Worm (Caenorhabditis elegans) whole organism, L1 larva: ENCODE measurements around the gene pak-1.
A peak's percentile ranks its signal among the peaks of the same experiment; 100 is the strongest.

ENCODE experiments used
- C16A3.4 ChIP-seq: fragments of 150-350 bp; optimal IDR thresholded peaks from 2 replicates; lab custom pipeline; 2014; ENCODE audit warnings: missing biosample characterization, missing genetic modification characterization
- C34B4.2 ChIP-seq: sonication (generic microtip); optimal IDR thresholded peaks from 2 replicates; lab custom pipeline; 2017; ENCODE audit warnings: mild to moderate bottlenecking, missing genetic modification characterization, missing compliant biosample characterization
- F16B12.6 ChIP-seq: fragments of 150-350 bp; optimal IDR thresholded peaks from 2 replicates; lab custom pipeline; 2014; ENCODE audit warnings: missing biosample characterization, missing genetic modification characterization
- aha-1 ChIP-seq: fragments of 150-350 bp; optimal IDR thresholded peaks from 2 replicates; lab custom pipeline; 2014; ENCODE audit warnings: missing biosample characterization, missing genetic modification characterization
- blmp-1 ChIP-seq: fragments of 150-350 bp; optimal IDR thresholded peaks from 2 replicates; lab custom pipeline; 2014; ENCODE audit warnings: missing biosample characterization, missing genetic modification characterization
- ceh-8 ChIP-seq: fragments of 200-800 bp; sonication (Bioruptor generic); optimal IDR thresholded peaks from 2 replicates; lab custom pipeline; 2018; ENCODE audit warnings: mild to moderate bottlenecking, missing genetic modification characterization, moderate library complexity, missing compliant biosample characterization
- ceh-90 ChIP-seq: sonication (generic microtip); optimal IDR thresholded peaks from 2 replicates; lab custom pipeline; 2016; ENCODE audit warnings: missing genetic modification characterization, missing compliant biosample characterization
- ces-1 ChIP-seq: fragments of 150-350 bp; optimal IDR thresholded peaks from 2 replicates; lab custom pipeline; 2014; ENCODE audit warnings: missing biosample characterization, missing genetic modification reagents, missing genetic modification characterization
- dpl-1 ChIP-seq, 3 experiments: fragments of 150-350 bp in 2 of 3; sonication (generic microtip) in 1 of 3; optimal IDR thresholded peaks; 2 replicates each; lab custom pipeline; 2014 to 2017; ENCODE audit warnings: missing biosample characterization in 3 of 3, missing genetic modification characterization in 3 of 3, missing genetic modification reagents in 3 of 3
- egl-27 ChIP-seq, 2 experiments: fragments of 150-350 bp in 1 of 2; sonication (generic microtip); optimal IDR thresholded peaks; 3 replicates each; lab custom pipeline; 2017 to 2018; ENCODE audit warnings: missing biosample characterization in 2 of 2, missing genetic modification characterization in 2 of 2, missing genetic modification reagents in 2 of 2
- elt-2 ChIP-seq: sonication (generic microtip); optimal IDR thresholded peaks from 2 replicates; lab custom pipeline; 2016; ENCODE audit warnings: missing genetic modification characterization, mild to moderate bottlenecking, inconsistent platforms, missing compliant biosample characterization, missing genetic modification reagents
- elt-3 ChIP-seq, 6 experiments: fragments of 150-350 bp in 1 of 6; sonication (generic microtip); optimal IDR thresholded peaks; 2 replicates each; lab custom pipeline; 2017 to 2018; ENCODE audit warnings: missing biosample characterization in 6 of 6, missing genetic modification characterization in 6 of 6, inconsistent platforms in 1 of 6
- ets-5 ChIP-seq: fragments of 200-800 bp; sonication (Bioruptor generic); IDR thresholded peaks from 2 replicates; pipeline ENCODE4 v1.3.6; 2022; ENCODE audit warnings: missing genetic modification characterization, missing compliant biosample characterization
- fkh-4 ChIP-seq: sonication (generic microtip); optimal IDR thresholded peaks from 2 replicates; lab custom pipeline; 2016; ENCODE audit warnings: missing compliant biosample characterization, missing genetic modification characterization, borderline replicate concordance
- fkh-8 ChIP-seq: sonication (generic microtip); optimal IDR thresholded peaks from 2 replicates; lab custom pipeline; 2016; ENCODE audit warnings: mild to moderate bottlenecking, missing genetic modification characterization, missing compliant biosample characterization
- grh-1 ChIP-seq: fragments of 200-800 bp; sonication (Bioruptor generic); IDR thresholded peaks from 2 replicates; pipeline ENCODE4 v1.3.6; 2022; ENCODE audit warnings: missing genetic modification reagents, missing genetic modification characterization, missing compliant biosample characterization
- hlh-17 ChIP-seq: fragments of 200-800 bp; sonication (Bioruptor generic); optimal IDR thresholded peaks from 2 replicates; lab custom pipeline; 2018; ENCODE audit warnings: missing genetic modification characterization, mild to moderate bottlenecking, missing compliant biosample characterization, moderate library complexity, borderline replicate concordance
- hlh-4 ChIP-seq: sonication (generic microtip); optimal IDR thresholded peaks from 2 replicates; lab custom pipeline; 2016; ENCODE audit warnings: mild to moderate bottlenecking, missing genetic modification characterization, missing compliant biosample characterization
- isw-1 ChIP-seq: fragments of 200-800 bp; sonication (Bioruptor generic); IDR thresholded peaks from 2 replicates; pipeline ENCODE4 v1.3.6; 2022; ENCODE audit warnings: missing genetic modification characterization, missing compliant biosample characterization
- lin-13 ChIP-seq: fragments of 150-350 bp; optimal IDR thresholded peaks from 2 replicates; lab custom pipeline; 2014; ENCODE audit warnings: missing biosample characterization, missing genetic modification reagents, missing genetic modification characterization
- lin-15B ChIP-seq: fragments of 150-350 bp; sonication (generic microtip); optimal IDR thresholded peaks from 3 replicates; lab custom pipeline; 2014; ENCODE audit warnings: missing biosample characterization, missing genetic modification characterization
- lsy-2 ChIP-seq, 2 experiments: fragments of 150-350 bp; optimal IDR thresholded peaks; 2 replicates each; lab custom pipeline; 2014; ENCODE audit warnings: missing biosample characterization in 2 of 2, missing genetic modification characterization in 2 of 2
- mab-9 ChIP-seq: fragments of 200-800 bp; sonication (Bioruptor generic); IDR thresholded peaks from 2 replicates; pipeline ENCODE4 v1.3.6; 2022; ENCODE audit warnings: missing genetic modification reagents, missing genetic modification characterization, missing compliant biosample characterization
- mep-1 ChIP-seq: fragments of 150-350 bp; optimal IDR thresholded peaks from 2 replicates; lab custom pipeline; 2014; ENCODE audit warnings: missing biosample characterization, missing genetic modification characterization
- nhr-11 ChIP-seq: fragments of 150-350 bp; optimal IDR thresholded peaks from 2 replicates; lab custom pipeline; 2014; ENCODE audit warnings: missing biosample characterization, missing genetic modification characterization
- nhr-12 ChIP-seq: sonication (generic microtip); optimal IDR thresholded peaks from 2 replicates; lab custom pipeline; 2017; ENCODE audit warnings: missing biosample characterization, missing genetic modification characterization
- nhr-19 ChIP-seq: fragments of 200-800 bp; sonication (Bioruptor generic); conservative IDR thresholded peaks from 2 replicates; pipeline ENCODE4 v1.3.6; 2022; ENCODE audit warnings: missing genetic modification characterization, missing compliant biosample characterization
- nhr-85 ChIP-seq: sonication (generic microtip); peaks from one replicate; lab custom pipeline; 2016; ENCODE audit warnings: missing genetic modification characterization, inconsistent platforms, missing compliant biosample characterization
- nhr-90 ChIP-seq: sonication (generic microtip); optimal IDR thresholded peaks from 2 replicates; lab custom pipeline; 2016; ENCODE audit warnings: mild to moderate bottlenecking, missing genetic modification characterization, missing compliant biosample characterization; ENCODE audit not compliant: poor library complexity
- pqm-1 ChIP-seq: sonication (generic microtip); optimal IDR thresholded peaks from 3 replicates; lab custom pipeline; 2017; ENCODE audit warnings: missing biosample characterization, missing genetic modification characterization
- rnt-1 ChIP-seq: sonication (generic microtip); optimal IDR thresholded peaks from 2 replicates; lab custom pipeline; 2016; ENCODE audit warnings: mild to moderate bottlenecking, missing genetic modification characterization, moderate library complexity, missing compliant biosample characterization
- snpc-4 ChIP-seq: fragments of 150-350 bp; optimal IDR thresholded peaks from 2 replicates; lab custom pipeline; 2014; ENCODE audit warnings: missing biosample characterization, missing genetic modification characterization
- snu-23 ChIP-seq: sonication (generic microtip); optimal IDR thresholded peaks from 2 replicates; lab custom pipeline; 2016; ENCODE audit warnings: missing genetic modification characterization, missing compliant biosample characterization
- sox-4 ChIP-seq: sonication (generic microtip); optimal IDR thresholded peaks from 2 replicates; lab custom pipeline; 2016; ENCODE audit warnings: missing genetic modification characterization, missing compliant biosample characterization
- sup-37 ChIP-seq: fragments of 200-800 bp; sonication (Bioruptor generic); optimal IDR thresholded peaks from 2 replicates; lab custom pipeline; 2018; ENCODE audit warnings: mild to moderate bottlenecking, missing genetic modification characterization, missing compliant biosample characterization
- tbx-2 ChIP-seq: sonication (generic microtip); optimal IDR thresholded peaks from 2 replicates; lab custom pipeline; 2016; ENCODE audit warnings: missing genetic modification characterization, missing compliant biosample characterization
- unc-86 ChIP-seq: sonication (generic microtip); optimal IDR thresholded peaks from 2 replicates; lab custom pipeline; 2016; ENCODE audit warnings: missing genetic modification characterization, missing compliant biosample characterization
- xbp-1 ChIP-seq: sonication (generic microtip); optimal IDR thresholded peaks from 2 replicates; lab custom pipeline; 2016; ENCODE audit warnings: missing genetic modification characterization, missing compliant biosample characterization
- zag-1 ChIP-seq: fragments of 150-350 bp; optimal IDR thresholded peaks from 2 replicates; lab custom pipeline; 2014; ENCODE audit warnings: missing biosample characterization, missing genetic modification characterization
- zip-4 ChIP-seq: fragments of 200-800 bp; sonication (Bioruptor generic); optimal IDR thresholded peaks from 2 replicates; lab custom pipeline; 2018; ENCODE audit warnings: mild to moderate bottlenecking, missing genetic modification characterization, moderate library complexity, missing compliant biosample characterization
- ztf-11 ChIP-seq, 2 experiments: sonication (generic microtip); optimal IDR thresholded peaks; 2 replicates each; lab custom pipeline; 2016 to 2017; ENCODE audit warnings: missing genetic modification characterization in 2 of 2, missing biosample characterization in 1 of 2, missing compliant biosample characterization in 1 of 2
- ztf-4 ChIP-seq: fragments of 150-350 bp; optimal IDR thresholded peaks from 2 replicates; lab custom pipeline; 2014; ENCODE audit warnings: missing biosample characterization, missing genetic modification characterization

pak-1 gene

DNA sequence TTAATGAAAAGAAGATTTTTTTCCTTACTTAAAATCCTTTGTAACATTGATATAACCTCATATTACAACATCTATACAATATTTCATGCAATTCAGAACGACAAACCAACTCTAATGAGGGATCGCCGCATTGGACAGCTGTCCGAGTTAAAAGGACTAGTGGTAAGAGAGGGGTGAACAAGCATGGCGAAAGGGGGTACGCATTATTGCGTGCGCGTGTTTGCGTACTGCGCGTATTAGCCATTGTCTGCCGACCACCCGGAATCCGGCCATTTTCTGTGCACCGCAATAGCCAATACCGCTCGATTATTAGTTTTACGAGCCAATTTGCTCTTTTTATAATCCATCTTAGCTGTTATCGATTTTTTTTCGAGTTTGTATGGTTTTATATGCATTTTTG lies 49.1 kb upstream of the pak-1 start, which contains the start of gene C15H9.4 (continued):
- TF ChIP-seq F16B12.6 (tag; lab: Kevin White, UChicago) (peak; percentile 92), zag-1 (tag; lab: Kevin White, UChicago) (no peak), elt-2 (tag; lab: Kevin White, UChicago) (no peak), hlh-17 (no peak), C16A3.4 (tag; lab: Kevin White, UChicago) (no peak), snu-23 (GFP tag; lab: Kevin White, UChicago) (peak; percentile 67), rnt-1 (tag; lab: Kevin White, UChicago) (peak; percentile 75), nhr-19 (GFP tag; lab: Robert Waterston, UW) (peak; percentile 41; the same call in 1 of the 2 replicates), aha-1 (tag; lab: Kevin White, UChicago) (no peak), ces-1 (GFP tag; lab: Kevin White, UChicago) (no peak), ztf-4 (no peak), nhr-11 (no peak), unc-86 (tag; lab: Kevin White, UChicago) (peak; percentile 18), hlh-4 (tag; lab: Kevin White, UChicago) (no peak), ceh-90 (tag; lab: Kevin White, UChicago) (no peak), fkh-4 (no peak), ceh-8 (GFP tag; lab: Kevin White, UChicago) (no peak), C34B4.2 (tag; lab: Kevin White, UChicago) (no peak), zip-4 (GFP tag; lab: Kevin White, UChicago) (no peak), egl-27 (tag; optimal IDR thresholded peaks at IDR 0.05; lab: Kevin White, UChicago) (no peak), lin-13 (GFP tag; lab: Kevin White, UChicago) (no peak), dpl-1 (GFP tag; optimal IDR thresholded peaks at IDR 0.05; lab: Kevin White, UChicago) (peak in 2 of 3 experiments; percentile 13 to 17), isw-1 (peak; percentile 29; the same call in 1 of the 2 replicates), mab-9 (GFP tag; lab: Robert Waterston, UW) (no peak), lin-15B (tag; lab: Kevin White, UChicago) (no peak), ets-5 (GFP tag; lab: Robert Waterston, UW) (no peak), tbx-2 (tag; lab: Kevin White, UChicago) (peak; percentile 54), nhr-12 (tag; lab: Kevin White, UChicago) (no peak), fkh-8 (tag; lab: Kevin White, UChicago) (peak; percentile 44), ztf-11 (tag; optimal IDR thresholded peaks at IDR 0.05; lab: Kevin White, UChicago) (peak in 1 of 2 experiments; percentile 37), pqm-1 (tag; lab: Kevin White, UChicago) (no peak), sup-37 (GFP tag; lab: Kevin White, UChicago) (no peak), grh-1 (GFP tag; lab: Robert Waterston, UW) (no peak)

DNA sequence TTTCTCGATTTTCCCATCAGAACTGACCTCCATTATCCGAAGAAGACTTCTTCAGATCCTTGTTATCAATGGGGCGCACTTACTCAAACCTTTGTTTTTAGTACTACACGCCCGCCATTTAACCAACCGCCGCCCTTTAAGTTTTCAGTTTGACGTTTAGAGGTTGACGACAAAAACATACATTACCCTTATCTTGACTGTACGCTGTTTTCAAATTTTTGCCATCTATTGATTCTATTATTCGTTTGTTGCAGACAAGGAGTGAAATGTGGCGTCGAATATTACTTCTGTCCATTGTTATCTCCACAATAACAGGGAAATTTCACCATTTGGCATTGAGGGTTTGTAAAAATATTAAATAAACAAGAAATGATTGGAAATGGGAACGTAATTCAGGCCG lies 44.6 kb upstream of the pak-1 start, which contains the start of gene C15H9.5:
Gene C15H9.5 (plus strand): TSS at position 255 of the 400 bp plus-strand sequence.
- TF ChIP-seq lsy-2 (tag; optimal IDR thresholded peaks at IDR 0.05; lab: Kevin White, UChicago) (peak in 1 of 2 experiments; percentile 28), fkh-4 (no peak), C34B4.2 (tag; lab: Kevin White, UChicago) (no peak), mep-1 (tag; lab: Kevin White, UChicago) (peak; percentile 33), hlh-4 (tag; lab: Kevin White, UChicago) (no peak), xbp-1 (peak; percentile 76)

DNA sequence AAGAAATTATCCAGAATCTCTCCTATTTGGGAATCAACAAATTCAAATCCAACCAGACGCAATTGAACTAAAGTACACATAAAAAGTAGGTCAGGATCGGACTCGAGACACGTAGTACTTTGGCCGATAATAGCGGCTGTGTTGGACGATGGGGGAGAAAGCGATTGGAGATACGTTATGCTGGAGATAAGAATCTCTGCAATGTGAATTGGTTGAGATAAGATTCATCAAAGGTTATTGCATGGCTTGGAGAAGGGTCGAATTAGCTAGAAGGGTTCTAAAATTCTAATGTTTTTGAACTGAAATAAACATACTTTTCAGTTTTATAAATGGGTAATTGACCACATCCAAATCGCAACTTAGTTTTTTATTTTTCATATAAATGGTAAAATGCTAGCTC lies 44.1 kb upstream of the pak-1 start:
- TF ChIP-seq nhr-85 (tag; lab: Kevin White, UChicago) (peak; percentile 69), sox-4 (tag; lab: Kevin White, UChicago) (no peak), nhr-90 (tag; lab: Kevin White, UChicago) (no peak), blmp-1 (tag; lab: Kevin White, UChicago) (peak; percentile 72), rnt-1 (tag; lab: Kevin White, UChicago) (peak; percentile 29), elt-3 (tag; optimal IDR thresholded peaks at IDR 0.05; lab: Kevin White, UChicago) (peak in 1 of 6 experiments; percentile 21), snpc-4 (tag; lab: Kevin White, UChicago) (no peak)
